Fruit fly (Drosophila melanogaster) whole organism, embryonic: ENCODE measurements around the gene CG9184.

ENCODE experiments used
- Ada2b ChIP-seq: fragments of 200-800 bp; sonication (Bioruptor generic); IDR thresholded peaks from 2 replicates; pipeline ENCODE4 v1.3.6; 2022; ENCODE audit warnings: missing biosample characterization, missing genetic modification characterization
- Bdp1 ChIP-seq: fragments of 200-800 bp; sonication (Bioruptor generic); optimal IDR thresholded peaks from 3 replicates; lab custom pipeline; 2016; ENCODE audit warnings: missing biosample characterization, missing genetic modification characterization
- CG10274 ChIP-seq: fragments of 200-800 bp; sonication (Bioruptor generic); optimal IDR thresholded peaks from 3 replicates; lab custom pipeline; 2017; ENCODE audit warnings: missing biosample characterization, mild to moderate bottlenecking, missing genetic modification characterization
- CG10543 ChIP-seq: fragments of 200-800 bp; sonication (Bioruptor generic); optimal IDR thresholded peaks from 3 replicates; lab custom pipeline; 2017; ENCODE audit warnings: missing biosample characterization, mild to moderate bottlenecking, missing genetic modification characterization, moderate library complexity
- CG11696 ChIP-seq: fragments of 200-800 bp; sonication (Bioruptor generic); IDR thresholded peaks from 2 replicates; pipeline ENCODE4 v1.3.6; 2022; ENCODE audit warnings: missing biosample characterization, missing genetic modification characterization
- CG12299 ChIP-seq: fragments of 200-800 bp; sonication (Bioruptor generic); optimal IDR thresholded peaks from 2 replicates; lab custom pipeline; 2018; ENCODE audit warnings: missing biosample characterization, mild to moderate bottlenecking, missing genetic modification characterization
- CG14050 ChIP-seq: fragments of 200-800 bp; sonication (Bioruptor generic); IDR thresholded peaks from 3 replicates; pipeline ENCODE4 v1.3.6; 2022; ENCODE audit warnings: missing biosample characterization, missing genetic modification characterization
- CG1602 ChIP-seq: fragments of 200-800 bp; sonication (Bioruptor generic); optimal IDR thresholded peaks from 3 replicates; lab custom pipeline; 2016; ENCODE audit warnings: missing biosample characterization, missing genetic modification characterization
- CG17359 ChIP-seq: fragments of 200-800 bp; sonication (Bioruptor generic); optimal IDR thresholded peaks from 3 replicates; lab custom pipeline; 2018; ENCODE audit warnings: missing biosample characterization, mild to moderate bottlenecking, missing genetic modification characterization, moderate library complexity
- CG2199 ChIP-seq: fragments of 200-800 bp; sonication (Bioruptor generic); IDR thresholded peaks from 3 replicates; pipeline ENCODE4 v1.3.6; 2022; ENCODE audit warnings: missing biosample characterization, missing genetic modification characterization
- CG2678 ChIP-seq: fragments of 200-800 bp; sonication (Bioruptor generic); optimal IDR thresholded peaks from 3 replicates; lab custom pipeline; 2019; ENCODE audit warnings: missing biosample characterization, mild to moderate bottlenecking, missing genetic modification characterization, moderate library complexity
- CG3065 ChIP-seq: fragments of 200-800 bp; sonication (Bioruptor generic); optimal IDR thresholded peaks from 2 replicates; lab custom pipeline; 2016; ENCODE audit warnings: missing biosample characterization, missing genetic modification characterization
- CG34224 ChIP-seq: fragments of 200-800 bp; sonication (Bioruptor generic); IDR thresholded peaks from 3 replicates; pipeline ENCODE4 v1.3.6; 2022; ENCODE audit warnings: missing biosample characterization, missing genetic modification characterization; ENCODE audit not compliant: partially characterized antibody
- CG3838 ChIP-seq: fragments of 200-800 bp; sonication (Bioruptor generic); optimal IDR thresholded peaks from 3 replicates; lab custom pipeline; 2016; ENCODE audit warnings: missing biosample characterization, missing genetic modification characterization
- CG3995 ChIP-seq: fragments of 200-800 bp; sonication (Bioruptor generic); optimal IDR thresholded peaks from 3 replicates; lab custom pipeline; 2016; ENCODE audit warnings: missing biosample characterization, missing genetic modification characterization
- CG4424 ChIP-seq: fragments of 200-800 bp; sonication (Bioruptor generic); optimal IDR thresholded peaks from 3 replicates; lab custom pipeline; 2016; ENCODE audit warnings: missing biosample characterization, missing genetic modification characterization
- CG5180 ChIP-seq: fragments of 200-800 bp; sonication (Bioruptor generic); optimal IDR thresholded peaks from 3 replicates; lab custom pipeline; 2017; ENCODE audit warnings: missing biosample characterization, missing genetic modification characterization, mild to moderate bottlenecking, moderate library complexity, missing genetic modification reagents
- CG7357 ChIP-seq: fragments of 200-800 bp; sonication (Bioruptor generic); IDR thresholded peaks from 3 replicates; pipeline ENCODE4 v1.3.6; 2022; ENCODE audit warnings: missing biosample characterization, missing genetic modification characterization
- CG7786 ChIP-seq: fragments of 200-800 bp; sonication (Bioruptor generic); optimal IDR thresholded peaks from 2 replicates; lab custom pipeline; 2016; ENCODE audit warnings: missing biosample characterization, missing genetic modification characterization
- CG8388 ChIP-seq: fragments of 200-800 bp; sonication (Bioruptor generic); optimal IDR thresholded peaks from 2 replicates; lab custom pipeline; 2019; ENCODE audit warnings: missing biosample characterization, mild to moderate bottlenecking, missing genetic modification characterization, moderate library complexity
- Dad ChIP-seq: fragments of 200-800 bp; sonication (Bioruptor generic); optimal IDR thresholded peaks from 3 replicates; lab custom pipeline; 2016; ENCODE audit warnings: missing biosample characterization, missing genetic modification characterization
- Dip3 ChIP-seq: fragments of 200-800 bp; sonication (Bioruptor generic); optimal IDR thresholded peaks from 3 replicates; lab custom pipeline; 2016; ENCODE audit warnings: missing biosample characterization, missing genetic modification characterization
- E2f1 ChIP-seq: fragments of 200-800 bp; sonication (Bioruptor generic); IDR thresholded peaks from 2 replicates; pipeline ENCODE4 v1.3.6; 2022; ENCODE audit warnings: missing biosample characterization, missing genetic modification characterization
- Elba2 ChIP-seq: fragments of 200-800 bp; sonication (Bioruptor generic); optimal IDR thresholded peaks from 3 replicates; lab custom pipeline; 2016; ENCODE audit warnings: missing biosample characterization, missing genetic modification characterization
- Hmr ChIP-seq: fragments of 200-800 bp; sonication (Bioruptor generic); optimal IDR thresholded peaks from 3 replicates; lab custom pipeline; 2017; ENCODE audit warnings: mild to moderate bottlenecking, missing biosample characterization, missing genetic modification reagents, missing genetic modification characterization
- Hr39 ChIP-seq: fragments of >200 bp; optimal IDR thresholded peaks from 2 replicates; lab custom pipeline; 2017
- MESR4 ChIP-seq: fragments of 200-800 bp; sonication (Bioruptor generic); optimal IDR thresholded peaks from 2 replicates; lab custom pipeline; 2018; ENCODE audit warnings: missing biosample characterization, mild to moderate bottlenecking, missing genetic modification characterization, moderate library complexity
- Neu2 ChIP-seq: fragments of 200-800 bp; sonication (Bioruptor generic); optimal IDR thresholded peaks from 3 replicates; lab custom pipeline; 2016; ENCODE audit warnings: missing biosample characterization, missing genetic modification characterization, borderline replicate concordance
- PHDP ChIP-seq: fragments of 200-800 bp; sonication (Bioruptor generic); optimal IDR thresholded peaks from 3 replicates; lab custom pipeline; 2018; ENCODE audit warnings: missing biosample characterization, mild to moderate bottlenecking, missing genetic modification characterization, moderate library complexity
- Poxn ChIP-seq: fragments of 200-800 bp; sonication (Bioruptor generic); IDR thresholded peaks from 2 replicates; pipeline ENCODE4 v1.3.6; 2022; ENCODE audit warnings: missing biosample characterization, missing genetic modification characterization
- Sox102F ChIP-seq: fragments of 200-800 bp; sonication (Bioruptor generic); optimal IDR thresholded peaks from 2 replicates; lab custom pipeline; 2018; ENCODE audit warnings: missing biosample characterization, mild to moderate bottlenecking, missing genetic modification characterization, moderate library complexity
- ac ChIP-seq: fragments of 200-800 bp; sonication (Bioruptor generic); optimal IDR thresholded peaks from 3 replicates; lab custom pipeline; 2017; ENCODE audit warnings: missing biosample characterization, mild to moderate bottlenecking, missing genetic modification characterization
- danr ChIP-seq: fragments of 200-800 bp; sonication (Bioruptor generic); IDR thresholded peaks from 2 replicates; pipeline ENCODE4 v1.3.6; 2022; ENCODE audit warnings: missing biosample characterization, missing genetic modification characterization
- dm ChIP-seq: fragments of 200-800 bp; sonication (Bioruptor generic); optimal IDR thresholded peaks from 3 replicates; lab custom pipeline; 2016; ENCODE audit warnings: missing biosample characterization, missing genetic modification characterization
- dmrt11E ChIP-seq: fragments of 200-800 bp; sonication (Bioruptor generic); optimal IDR thresholded peaks from 3 replicates; lab custom pipeline; 2018; ENCODE audit warnings: missing biosample characterization, mild to moderate bottlenecking, missing genetic modification characterization, moderate library complexity
- emc ChIP-seq: fragments of 200-800 bp; sonication (Bioruptor generic); optimal IDR thresholded peaks from 2 replicates; lab custom pipeline; 2016; ENCODE audit warnings: missing biosample characterization, missing genetic modification characterization
- esg ChIP-seq: fragments of 200-800 bp; sonication (Bioruptor generic); conservative IDR thresholded peaks from 2 replicates; pipeline ENCODE4 v1.3.6; 2022; ENCODE audit warnings: missing biosample characterization, missing genetic modification characterization
- ewg ChIP-seq: fragments of 200-800 bp; sonication (Bioruptor generic); optimal IDR thresholded peaks from 3 replicates; lab custom pipeline; 2017; ENCODE audit warnings: mild to moderate bottlenecking, missing biosample characterization, missing genetic modification reagents, missing genetic modification characterization
- fd96Cb ChIP-seq: fragments of 200-800 bp; sonication (Bioruptor generic); optimal IDR thresholded peaks from 2 replicates; lab custom pipeline; 2018; ENCODE audit warnings: missing biosample characterization, mild to moderate bottlenecking, missing genetic modification characterization, moderate library complexity
- mirr ChIP-seq: fragments of 200-800 bp; sonication (Bioruptor generic); optimal IDR thresholded peaks from 3 replicates; lab custom pipeline; 2018; ENCODE audit warnings: missing biosample characterization, mild to moderate bottlenecking, missing genetic modification characterization
- nau ChIP-seq: fragments of 200-800 bp; sonication (Bioruptor generic); optimal IDR thresholded peaks from 3 replicates; lab custom pipeline; 2017; ENCODE audit warnings: missing biosample characterization, mild to moderate bottlenecking, missing genetic modification characterization, missing genetic modification reagents
- org-1 ChIP-seq: fragments of 200-800 bp; sonication (Bioruptor generic); optimal IDR thresholded peaks from 2 replicates; lab custom pipeline; 2017; ENCODE audit warnings: missing biosample characterization, missing genetic modification characterization
- pum ChIP-seq: fragments of 200-800 bp; sonication (Bioruptor generic); optimal IDR thresholded peaks from 2 replicates; lab custom pipeline; 2016; ENCODE audit warnings: missing biosample characterization, missing genetic modification characterization
- ranshi ChIP-seq: fragments of 200-800 bp; sonication (Bioruptor generic); IDR thresholded peaks from 2 replicates; pipeline ENCODE4 v1.3.6; 2022; ENCODE audit warnings: missing biosample characterization, missing genetic modification characterization
- rib ChIP-seq: fragments of 200-800 bp; sonication (Bioruptor generic); IDR thresholded peaks from 2 replicates; pipeline ENCODE4 v1.3.6; 2022; ENCODE audit warnings: missing biosample characterization, missing genetic modification characterization
- seq ChIP-seq: fragments of 200-800 bp; sonication (Bioruptor generic); IDR thresholded peaks from 2 replicates; pipeline ENCODE4 v1.3.6; 2022; ENCODE audit warnings: missing biosample characterization, missing genetic modification characterization
- sima ChIP-seq: fragments of 200-800 bp; sonication (Bioruptor generic); optimal IDR thresholded peaks from 2 replicates; lab custom pipeline; 2016; ENCODE audit warnings: missing biosample characterization, missing genetic modification characterization
- slbo ChIP-seq: fragments of 200-800 bp; sonication (Bioruptor generic); IDR thresholded peaks from 2 replicates; pipeline ENCODE4 v1.3.6; 2022; ENCODE audit warnings: missing biosample characterization, missing genetic modification characterization
- tna ChIP-seq: fragments of 200-800 bp; sonication (Bioruptor generic); IDR thresholded peaks from 2 replicates; pipeline ENCODE4 v1.3.6; 2022; ENCODE audit warnings: missing biosample characterization, missing genetic modification characterization; ENCODE audit not compliant: partially characterized antibody
- tup ChIP-seq: fragments of 200-800 bp; sonication (Bioruptor generic); optimal IDR thresholded peaks from 2 replicates; lab custom pipeline; 2016; ENCODE audit warnings: missing biosample characterization, mild to moderate bottlenecking, missing genetic modification characterization, moderate library complexity
- vfl ChIP-seq: fragments of 200-800 bp; sonication (Bioruptor generic); optimal IDR thresholded peaks from 2 replicates; lab custom pipeline; 2016; ENCODE audit warnings: missing biosample characterization, missing genetic modification characterization
- wor ChIP-seq: fragments of 200-800 bp; sonication (Bioruptor generic); IDR thresholded peaks from 2 replicates; pipeline ENCODE4 v1.3.6; 2022; ENCODE audit warnings: missing biosample characterization, missing genetic modification characterization

The CG9184 gene

DNA sequence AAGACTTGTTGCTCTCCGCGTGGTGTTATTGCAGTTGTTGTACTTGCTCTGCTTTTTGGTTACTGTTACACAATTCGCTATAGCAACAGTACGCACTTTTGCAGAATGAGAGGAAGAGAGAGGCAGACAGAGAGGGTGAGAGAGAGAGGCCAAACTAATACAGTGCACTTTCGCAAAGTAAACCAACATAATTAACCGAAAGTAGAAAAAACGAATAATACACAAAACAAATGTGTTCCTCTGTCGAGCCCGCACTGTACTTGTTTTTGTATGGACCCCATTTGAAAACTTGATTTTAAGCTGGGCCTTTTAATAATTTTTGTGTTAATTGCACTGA is 12.8 kb upstream of the CG9184 start (continued):
- TF ChIP-seq ewg (GFP tag; lab: Kevin White, UChicago): no peak
- TF ChIP-seq CG7357 (GFP tag; lab: Robert Waterston, UW): no peak
- TF ChIP-seq CG14050 (GFP tag; lab: Robert Waterston, UW): peak; percentile 38; the same call in 2 of the 3 replicates
- TF ChIP-seq nau (GFP tag; lab: Kevin White, UChicago): no peak
- no peak for TF ChIP-seq CG12299
- TF ChIP-seq wor (GFP tag; lab: Robert Waterston, UW): no peak
- no peak for TF ChIP-seq Dip3 (GFP tag; lab: Kevin White, UChicago)
- TF ChIP-seq fd96Cb (tag; lab: Kevin White, UChicago): no peak
- TF ChIP-seq slbo (GFP tag; lab: Robert Waterston, UW): peak; percentile 82
- TF ChIP-seq emc (GFP tag; lab: Kevin White, UChicago): no peak
- TF ChIP-seq CG34224 (GFP tag; lab: Robert Waterston, UW): no peak
- TF ChIP-seq CG11696 (GFP tag; lab: Robert Waterston, UW): peak; percentile 20; the same call in 1 of the 2 replicates
- no peak for TF ChIP-seq vfl (GFP tag; lab: Kevin White, UChicago)
- no peak for TF ChIP-seq CG3995 (GFP tag; lab: Kevin White, UChicago)
- peak; percentile 32; the same call in 1 of the 2 replicates for TF ChIP-seq esg (GFP tag; lab: Robert Waterston, UW)
- TF ChIP-seq E2f1 (GFP tag; lab: Robert Waterston, UW): peak; percentile 34; the same call in 1 of the 2 replicates
- TF ChIP-seq Sox102F (GFP tag; lab: Kevin White, UChicago): peak; percentile 19
- TF ChIP-seq CG17359 (tag; lab: Kevin White, UChicago): peak; percentile 39
- no peak for TF ChIP-seq Elba2 (GFP tag; lab: Kevin White, UChicago)
- no peak for TF ChIP-seq ac (GFP tag; lab: Kevin White, UChicago)
- no peak for TF ChIP-seq CG4424 (GFP tag; lab: Kevin White, UChicago)
- no peak for TF ChIP-seq Hr39 (lab: Kevin White, UChicago)
- peak; percentile 49 for TF ChIP-seq CG7786 (GFP tag; lab: Kevin White, UChicago)
- no peak for TF ChIP-seq mirr
- TF ChIP-seq Neu2: no peak
- TF ChIP-seq CG3838 (GFP tag; lab: Kevin White, UChicago): no peak
- no peak for TF ChIP-seq dmrt11E (tag; lab: Kevin White, UChicago)
- TF ChIP-seq ranshi (GFP tag; lab: Robert Waterston, UW): peak; percentile 54; the same call in 1 of the 2 replicates
- peak; percentile 39 for TF ChIP-seq CG2678
- TF ChIP-seq CG1602 (GFP tag; lab: Kevin White, UChicago): no peak
- TF ChIP-seq Poxn (GFP tag; lab: Robert Waterston, UW): no peak
- no peak for TF ChIP-seq tna (GFP tag; lab: Robert Waterston, UW)
- TF ChIP-seq sima: no peak
- no peak for TF ChIP-seq dm
- no peak for TF ChIP-seq org-1 (GFP tag; lab: Kevin White, UChicago)
- no peak for TF ChIP-seq Dad
- peak; percentile 67 for TF ChIP-seq seq (GFP tag; lab: Robert Waterston, UW)
- TF ChIP-seq MESR4 (GFP tag; lab: Kevin White, UChicago): no peak
- TF ChIP-seq CG10543 (GFP tag; lab: Kevin White, UChicago): no peak
- peak; percentile 6 for TF ChIP-seq pum (GFP tag; lab: Kevin White, UChicago)
- TF ChIP-seq CG2199 (GFP tag; lab: Robert Waterston, UW): no peak
- TF ChIP-seq PHDP: no peak
- peak; percentile 67 for TF ChIP-seq Hmr (GFP tag; lab: Kevin White, UChicago)
- TF ChIP-seq Ada2b (GFP tag; lab: Robert Waterston, UW): peak; percentile 71
- TF ChIP-seq rib (GFP tag; lab: Robert Waterston, UW): no peak
- TF ChIP-seq danr (GFP tag; lab: Robert Waterston, UW): no peak
- no peak for TF ChIP-seq Bdp1
- TF ChIP-seq CG3065 (GFP tag; lab: Kevin White, UChicago): no peak
- TF ChIP-seq tup (GFP tag; lab: Kevin White, UChicago): no peak
- TF ChIP-seq CG8388: no peak
- no peak for TF ChIP-seq CG5180 (GFP tag; lab: Kevin White, UChicago)
- no peak for TF ChIP-seq CG10274 (GFP tag; lab: Kevin White, UChicago)
